Worm (Caenorhabditis elegans) whole organism, mixed stage, embryonic: ENCODE data around the gene ech-3.

Source experiments
- bed-3 ChIP-seq: fragments of 200-800 bp; sonication (Bioruptor generic); optimal IDR thresholded peaks from 3 replicates; lab custom pipeline; 2018; ENCODE audit warnings: mild to moderate bottlenecking, missing genetic modification characterization, moderate library complexity, missing compliant biosample characterization
- blmp-1 ChIP-seq: fragments of 150-350 bp; optimal IDR thresholded peaks from 2 replicates; lab custom pipeline; 2014; ENCODE audit warnings: missing biosample characterization, missing genetic modification characterization
- ceh-39 ChIP-seq: fragments of 150-350 bp; optimal IDR thresholded peaks from 2 replicates; lab custom pipeline; 2014; ENCODE audit warnings: missing biosample characterization, missing genetic modification characterization
- ceh-43 ChIP-seq: fragments of 200-800 bp; sonication (Bioruptor generic); optimal IDR thresholded peaks from 2 replicates; lab custom pipeline; 2018; ENCODE audit warnings: mild to moderate bottlenecking, missing genetic modification characterization, moderate library complexity, missing compliant biosample characterization
- ces-1 ChIP-seq: fragments of 150-350 bp; optimal IDR thresholded peaks from 2 replicates; lab custom pipeline; 2014; ENCODE audit warnings: missing biosample characterization, missing genetic modification reagents, missing genetic modification characterization
- cnd-1 ChIP-seq: fragments of 200-800 bp; sonication (Bioruptor generic); optimal IDR thresholded peaks from 2 replicates; lab custom pipeline; 2018; ENCODE audit warnings: mild to moderate bottlenecking, missing genetic modification characterization, missing compliant biosample characterization
- drap-1 ChIP-seq: fragments of 200-800 bp; sonication (Bioruptor generic); optimal IDR thresholded peaks from 3 replicates; lab custom pipeline; 2018; ENCODE audit warnings: mild to moderate bottlenecking, missing genetic modification characterization, missing compliant biosample characterization
- elt-1 ChIP-seq: sonication (generic microtip); optimal IDR thresholded peaks from 2 replicates; lab custom pipeline; 2017; ENCODE audit warnings: missing genetic modification characterization, mild to moderate bottlenecking, missing compliant biosample characterization, antibody characterized with exemption, moderate library complexity, borderline replicate concordance; ENCODE audit not compliant: insufficient read depth
- elt-3 ChIP-seq: fragments of 150-350 bp; optimal IDR thresholded peaks from 2 replicates; lab custom pipeline; 2014; ENCODE audit warnings: missing biosample characterization, missing genetic modification characterization
- flh-1 ChIP-seq: fragments of 200-800 bp; sonication (Bioruptor generic); optimal IDR thresholded peaks from 2 replicates; lab custom pipeline; 2018; ENCODE audit warnings: mild to moderate bottlenecking, missing genetic modification characterization, moderate library complexity, missing compliant biosample characterization
- ham-2 ChIP-seq: fragments of 200-800 bp; sonication (Bioruptor generic); optimal IDR thresholded peaks from 2 replicates; lab custom pipeline; 2018; ENCODE audit warnings: mild to moderate bottlenecking, missing genetic modification characterization, missing compliant biosample characterization
- hlh-1 ChIP-seq: fragments of 150-350 bp; optimal IDR thresholded peaks from 2 replicates; lab custom pipeline; 2014; ENCODE audit warnings: missing biosample characterization, missing genetic modification reagents, missing genetic modification characterization
- lin-13 ChIP-seq: fragments of 150-350 bp; optimal IDR thresholded peaks from 2 replicates; lab custom pipeline; 2014; ENCODE audit warnings: missing biosample characterization, missing genetic modification characterization
- lin-32 ChIP-seq: fragments of 200-800 bp; sonication (Bioruptor generic); optimal IDR thresholded peaks from 2 replicates; lab custom pipeline; 2018; ENCODE audit warnings: mild to moderate bottlenecking, missing genetic modification characterization, missing compliant biosample characterization
- lsy-2 ChIP-seq: fragments of 150-350 bp; optimal IDR thresholded peaks from 2 replicates; lab custom pipeline; 2014; ENCODE audit warnings: missing biosample characterization, missing genetic modification characterization
- mab-5 ChIP-seq: fragments of 150-350 bp; optimal IDR thresholded peaks from 2 replicates; lab custom pipeline; 2014; ENCODE audit warnings: missing biosample characterization, missing genetic modification characterization
- mep-1 ChIP-seq: fragments of 150-350 bp; optimal IDR thresholded peaks from 2 replicates; lab custom pipeline; 2017; ENCODE audit warnings: missing biosample characterization, missing genetic modification reagents, missing genetic modification characterization, inconsistent platforms
- mls-2 ChIP-seq: sonication (generic microtip); optimal IDR thresholded peaks from 2 replicates; lab custom pipeline; 2016; ENCODE audit warnings: mild to moderate bottlenecking, missing genetic modification characterization, moderate library complexity, missing compliant biosample characterization
- nhr-12 ChIP-seq: fragments of 150-350 bp; optimal IDR thresholded peaks from 2 replicates; lab custom pipeline; 2014; ENCODE audit warnings: missing biosample characterization, missing genetic modification characterization
- nhr-2 ChIP-seq: fragments of 150-350 bp; optimal IDR thresholded peaks from 2 replicates; lab custom pipeline; 2014; ENCODE audit warnings: missing biosample characterization, missing genetic modification characterization
- nhr-237 ChIP-seq: fragments of 150-350 bp; optimal IDR thresholded peaks from 2 replicates; lab custom pipeline; 2014; ENCODE audit warnings: missing biosample characterization, missing genetic modification characterization
- nhr-28 ChIP-seq: fragments of 150-350 bp; optimal IDR thresholded peaks from 2 replicates; lab custom pipeline; 2014; ENCODE audit warnings: missing biosample characterization, missing genetic modification characterization
- nhr-76 ChIP-seq: sonication (generic microtip); optimal IDR thresholded peaks from 2 replicates; lab custom pipeline; 2017; ENCODE audit warnings: missing biosample characterization, missing genetic modification characterization
- pha-4 ChIP-seq: fragments of 150-350 bp; optimal IDR thresholded peaks from 2 replicates; lab custom pipeline; 2018; ENCODE audit warnings: missing biosample characterization, missing genetic modification reagents, missing genetic modification characterization
- sem-2 ChIP-seq: fragments of 200-800 bp; sonication (Bioruptor generic); optimal IDR thresholded peaks from 2 replicates; lab custom pipeline; 2018; ENCODE audit warnings: mild to moderate bottlenecking, missing genetic modification characterization, missing compliant biosample characterization
- snpc-4 ChIP-seq: fragments of 150-350 bp; optimal IDR thresholded peaks from 2 replicates; lab custom pipeline; 2014; ENCODE audit warnings: missing biosample characterization, missing genetic modification characterization
- sptf-1 ChIP-seq: sonication (generic microtip); optimal IDR thresholded peaks from 2 replicates; lab custom pipeline; 2017; ENCODE audit warnings: mild to moderate bottlenecking, missing genetic modification characterization, moderate library complexity, missing compliant biosample characterization
- tbx-8 ChIP-seq: fragments of 200-800 bp; sonication (Bioruptor generic); optimal IDR thresholded peaks from 2 replicates; lab custom pipeline; 2018; ENCODE audit warnings: mild to moderate bottlenecking, missing genetic modification characterization, moderate library complexity, missing compliant biosample characterization
- unc-120 ChIP-seq: sonication (generic microtip); optimal IDR thresholded peaks from 2 replicates; lab custom pipeline; 2017; ENCODE audit warnings: missing genetic modification characterization, missing compliant biosample characterization; ENCODE audit not compliant: poor library complexity, severe bottlenecking
- unc-39 ChIP-seq: fragments of 150-350 bp; optimal IDR thresholded peaks from 2 replicates; lab custom pipeline; 2014; ENCODE audit warnings: missing biosample characterization, missing genetic modification characterization
- unc-62 ChIP-seq: fragments of 150-350 bp; optimal IDR thresholded peaks from 2 replicates; lab custom pipeline; 2014; ENCODE audit warnings: missing biosample characterization, missing genetic modification reagents, missing genetic modification characterization
- zip-8 ChIP-seq: fragments of 150-350 bp; optimal IDR thresholded peaks from 2 replicates; lab custom pipeline; 2014; ENCODE audit warnings: missing biosample characterization, missing genetic modification characterization
- ztf-11 ChIP-seq: fragments of 150-350 bp; optimal IDR thresholded peaks from 2 replicates; lab custom pipeline; 2014; ENCODE audit warnings: missing biosample characterization, missing genetic modification characterization

ech-3 gene

DNA sequence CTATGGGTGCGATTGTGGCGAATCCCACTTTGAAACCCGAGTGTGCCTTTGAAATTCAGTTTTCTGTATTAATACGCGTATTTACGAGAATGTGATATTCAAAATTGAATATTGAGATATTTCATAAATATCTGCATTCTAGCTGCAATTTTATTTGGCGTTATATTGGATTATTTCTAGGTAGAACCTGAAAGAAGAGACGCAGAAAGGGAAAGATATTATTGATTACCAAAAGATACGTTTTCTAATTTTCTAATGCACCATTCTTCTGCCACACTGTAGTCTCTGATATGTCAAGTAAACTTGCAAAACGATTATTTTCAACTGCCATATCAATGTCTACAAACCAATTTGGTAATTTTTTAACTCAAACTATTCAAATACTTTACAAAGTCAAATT is at the start of gene ech-3:
Gene ech-3 (plus strand): TSS at position 178 of the 400 bp plus-strand sequence.
- TF ChIP-seq ztf-11 (tag; lab: Kevin White, UChicago) (no peak), unc-39 (no peak), mep-1 (tag; lab: Kevin White, UChicago) (no peak), nhr-237 (tag; lab: Kevin White, UChicago) (no peak), unc-62 (no peak), zip-8 (tag; lab: Kevin White, UChicago) (no peak), cnd-1 (tag; lab: Kevin White, UChicago) (no peak), unc-120 (tag; lab: Kevin White, UChicago) (no peak), mls-2 (tag; lab: Kevin White, UChicago) (no peak), pha-4 (no peak), nhr-12 (no peak), mab-5 (tag; lab: Kevin White, UChicago) (no peak), ceh-43 (GFP tag; lab: Kevin White, UChicago) (no peak), drap-1 (GFP tag; lab: Kevin White, UChicago) (no peak)
- TF ChIP-seq, all 35 proteins: peak for 0

DNA sequence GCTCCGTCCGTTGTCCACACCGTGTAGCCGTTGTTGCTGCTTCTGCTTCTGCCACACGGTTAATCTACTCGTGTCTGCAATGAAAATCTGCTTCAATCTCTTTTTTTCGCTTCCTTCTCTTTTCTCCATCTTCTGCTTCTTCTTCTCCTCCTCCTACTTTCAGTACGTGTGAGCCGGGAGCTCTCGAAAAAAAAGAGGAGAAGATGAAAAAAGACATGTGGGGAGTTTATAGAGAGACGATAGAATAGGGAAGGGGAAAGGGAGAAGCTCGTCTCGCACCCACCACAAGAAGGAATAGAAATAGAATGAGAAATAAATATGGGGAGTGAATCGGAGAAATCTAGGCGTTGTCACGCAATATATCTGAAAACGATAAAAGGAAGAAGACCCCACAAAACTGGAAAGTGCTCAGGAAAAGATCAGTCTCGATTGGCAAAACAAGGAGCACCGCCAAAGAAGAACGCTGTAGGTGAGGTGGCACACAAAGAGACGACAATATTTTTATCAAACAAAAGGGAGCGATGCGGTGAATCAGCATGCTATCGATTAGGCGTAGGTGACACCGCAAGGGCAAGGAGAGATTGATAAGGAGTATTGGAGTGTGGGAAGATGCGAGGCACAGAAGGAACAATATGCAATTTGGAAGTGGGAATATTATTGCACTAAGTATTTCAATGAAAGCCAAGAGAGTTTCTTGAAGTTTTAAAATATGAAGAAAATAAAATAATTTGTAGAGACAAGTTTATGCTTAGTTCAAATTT is 44.1 kb upstream of the ech-3 start, which contains the start of gene let-413:
Gene let-413 (minus strand): TSS at position 76 of the 761 bp plus-strand sequence.
- TF ChIP-seq elt-1 (tag; lab: Kevin White, UChicago) = no peak
- TF ChIP-seq lsy-2 (tag; lab: Kevin White, UChicago) = no peak
- TF ChIP-seq blmp-1 (tag; lab: Kevin White, UChicago) = no peak
- TF ChIP-seq unc-120 (tag; lab: Kevin White, UChicago) = no peak

DNA sequence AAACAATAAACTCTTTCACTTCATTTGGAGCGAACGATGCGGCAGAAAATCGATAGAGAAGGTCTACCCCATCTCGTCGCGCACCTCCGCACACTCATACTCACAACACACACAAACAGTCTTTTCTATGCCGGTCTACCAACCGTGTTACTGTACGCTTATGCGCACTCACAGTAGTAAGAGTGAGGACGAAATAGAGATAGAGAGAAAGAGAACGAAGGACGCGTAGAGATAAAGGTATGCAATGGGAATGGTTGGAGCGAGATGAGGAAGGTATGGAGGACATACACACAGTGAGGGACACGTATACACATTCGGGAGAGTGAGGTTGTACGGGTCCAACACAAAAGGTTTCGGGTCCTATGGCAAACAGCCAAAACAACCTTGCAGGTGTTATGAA is 43.2 kb upstream of the ech-3 start:
- TF ChIP-seq pha-4 = no peak
- no peak for TF ChIP-seq mep-1 (tag; lab: Kevin White, UChicago)
- TF ChIP-seq unc-62 = no peak
- peak; percentile 47 for TF ChIP-seq ham-2 (GFP tag; lab: Kevin White, UChicago)
- TF ChIP-seq nhr-28 = no peak
- peak; percentile 55 for TF ChIP-seq drap-1 (GFP tag; lab: Kevin White, UChicago)
- TF ChIP-seq ces-1 (GFP tag; lab: Kevin White, UChicago) = no peak
- TF ChIP-seq ceh-39 (tag; lab: Kevin White, UChicago) = peak; percentile 76
- TF ChIP-seq blmp-1 (tag; lab: Kevin White, UChicago) = no peak
- TF ChIP-seq flh-1 (GFP tag; lab: Kevin White, UChicago) = no peak
- TF ChIP-seq nhr-237 (tag; lab: Kevin White, UChicago) = peak; percentile 9
- TF ChIP-seq tbx-8 (GFP tag; lab: Kevin White, UChicago) = no peak
- no peak for TF ChIP-seq zip-8 (tag; lab: Kevin White, UChicago)
- TF ChIP-seq lin-13 (tag; lab: Kevin White, UChicago) = no peak
- no peak for TF ChIP-seq unc-39
- TF ChIP-seq nhr-76 (tag; lab: Kevin White, UChicago) = no peak
- peak; percentile 46 for TF ChIP-seq sptf-1 (tag; lab: Kevin White, UChicago)
- TF ChIP-seq cnd-1 (tag; lab: Kevin White, UChicago) = peak; percentile 45
- no peak for TF ChIP-seq sem-2 (GFP tag; lab: Kevin White, UChicago)
- no peak for TF ChIP-seq snpc-4 (tag; lab: Kevin White, UChicago)
- no peak for TF ChIP-seq bed-3 (GFP tag; lab: Kevin White, UChicago)
- TF ChIP-seq hlh-1 = no peak
- no peak for TF ChIP-seq elt-3
- no peak for TF ChIP-seq ztf-11 (tag; lab: Kevin White, UChicago)
- TF ChIP-seq mab-5 (tag; lab: Kevin White, UChicago) = no peak
- TF ChIP-seq lin-32 (GFP tag; lab: Kevin White, UChicago) = no peak
- peak; percentile 98 for TF ChIP-seq nhr-2 (tag; lab: Kevin White, UChicago)
- no peak for TF ChIP-seq elt-1 (tag; lab: Kevin White, UChicago)
- TF ChIP-seq lsy-2 (tag; lab: Kevin White, UChicago) = peak; percentile 51
- no peak for TF ChIP-seq ceh-43 (GFP tag; lab: Kevin White, UChicago)
- TF ChIP-seq mls-2 (tag; lab: Kevin White, UChicago) = peak; percentile 14
- TF ChIP-seq, all 35 proteins: peak for 9
